Worm (Caenorhabditis elegans) whole organism, L1 larva: ENCODE results near the gene Y39B6A.41.

ENCODE experiments used
- ama-1 ChIP-seq: fragments of 150-350 bp; optimal IDR thresholded peaks from 2 replicates; lab custom pipeline; 2014
- ceh-8 ChIP-seq: fragments of 200-800 bp; sonication (Bioruptor generic); optimal IDR thresholded peaks from 2 replicates; lab custom pipeline; 2018; ENCODE audit warnings: mild to moderate bottlenecking, missing genetic modification characterization, moderate library complexity, missing compliant biosample characterization
- dpl-1 ChIP-seq, 3 experiments: fragments of 150-350 bp in 2 of 3; sonication (generic microtip) in 1 of 3; optimal IDR thresholded peaks; 2 replicates each; lab custom pipeline; 2014 to 2017; ENCODE audit warnings: missing biosample characterization in 3 of 3, missing genetic modification characterization in 3 of 3, missing genetic modification reagents in 3 of 3
- efl-1 ChIP-seq, 4 experiments: fragments of 150-350 bp; optimal IDR thresholded peaks in 3 of 4; peaks in 1 of 4; 1 replicate in 1 of 4; 2 replicates in 3 of 4; lab custom pipeline; 2014; ENCODE audit warnings: missing biosample characterization in 2 of 4, missing genetic modification characterization in 2 of 4, missing genetic modification reagents in 2 of 4
- egl-27 ChIP-seq, 2 experiments: fragments of 150-350 bp in 1 of 2; sonication (generic microtip); optimal IDR thresholded peaks; 3 replicates each; lab custom pipeline; 2017 to 2018; ENCODE audit warnings: missing biosample characterization in 2 of 2, missing genetic modification characterization in 2 of 2, missing genetic modification reagents in 2 of 2
- fkh-8 ChIP-seq: sonication (generic microtip); optimal IDR thresholded peaks from 2 replicates; lab custom pipeline; 2016; ENCODE audit warnings: mild to moderate bottlenecking, missing genetic modification characterization, missing compliant biosample characterization
- isw-1 ChIP-seq: fragments of 200-800 bp; sonication (Bioruptor generic); IDR thresholded peaks from 2 replicates; pipeline ENCODE4 v1.3.6; 2022; ENCODE audit warnings: missing genetic modification characterization, missing compliant biosample characterization
- nhr-12 ChIP-seq: sonication (generic microtip); optimal IDR thresholded peaks from 2 replicates; lab custom pipeline; 2017; ENCODE audit warnings: missing biosample characterization, missing genetic modification characterization
- nhr-77 ChIP-seq: fragments of 150-350 bp; optimal IDR thresholded peaks from 2 replicates; lab custom pipeline; 2014; ENCODE audit warnings: missing biosample characterization, missing genetic modification characterization
- sox-4 ChIP-seq: sonication (generic microtip); optimal IDR thresholded peaks from 2 replicates; lab custom pipeline; 2016; ENCODE audit warnings: missing genetic modification characterization, missing compliant biosample characterization
- zip-4 ChIP-seq: fragments of 200-800 bp; sonication (Bioruptor generic); optimal IDR thresholded peaks from 2 replicates; lab custom pipeline; 2018; ENCODE audit warnings: mild to moderate bottlenecking, missing genetic modification characterization, moderate library complexity, missing compliant biosample characterization

DNA sequence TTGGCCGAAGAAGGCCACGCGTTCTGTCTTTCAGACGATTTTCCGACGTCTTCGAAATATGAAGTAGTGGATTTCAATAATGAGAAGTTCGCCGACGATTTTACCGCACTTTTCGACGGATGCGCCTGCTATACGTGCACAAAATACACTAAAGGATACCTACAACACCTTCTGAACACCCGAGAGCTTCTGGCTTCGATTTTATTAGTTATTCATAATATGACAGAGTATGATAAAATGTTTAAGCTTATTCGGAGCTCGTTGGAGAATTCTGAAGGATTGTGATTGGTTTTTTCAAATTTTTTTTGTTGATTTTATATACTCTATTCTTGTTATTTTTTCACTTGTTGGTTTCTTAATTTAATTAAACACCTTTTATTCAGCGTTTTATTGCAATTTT is 22.8 kb upstream of the Y39B6A.41 start:
- TF ChIP-seq nhr-77 (tag; lab: Kevin White, UChicago) (no peak), nhr-12 (tag; lab: Kevin White, UChicago) (no peak), ceh-8 (no peak), ama-1 (lab: Kevin White, UChicago) (no peak), sox-4 (no peak), dpl-1 (GFP tag; optimal IDR thresholded peaks at IDR 0.05; lab: Kevin White, UChicago) (no peak), egl-27 (tag; optimal IDR thresholded peaks at IDR 0.05; lab: Kevin White, UChicago) (no peak), efl-1 (optimal IDR thresholded peaks at IDR 0.05; lab: Kevin White, UChicago) (no peak), efl-1 (GFP tag; optimal IDR thresholded peaks at IDR 0.05 in 1 of 2; lab: Kevin White, UChicago) (no peak), isw-1 (GFP tag; lab: Robert Waterston, UW) (no peak), zip-4 (GFP tag; lab: Kevin White, UChicago) (no peak), fkh-8 (tag; lab: Kevin White, UChicago) (no peak)
